Worm (Caenorhabditis elegans) whole organism, L1 larva: ENCODE measurements around the gene T05D4.5.

Experiments used
- C04F5.9 ChIP-seq: sonication (generic microtip); optimal IDR thresholded peaks from 2 replicates; lab custom pipeline; 2016; ENCODE audit warnings: missing genetic modification characterization, missing compliant biosample characterization
- C34B4.2 ChIP-seq: sonication (generic microtip); optimal IDR thresholded peaks from 2 replicates; lab custom pipeline; 2017; ENCODE audit warnings: mild to moderate bottlenecking, missing genetic modification characterization, missing compliant biosample characterization
- ama-1 ChIP-seq: fragments of 150-350 bp; optimal IDR thresholded peaks from 2 replicates; lab custom pipeline; 2014
- blmp-1 ChIP-seq: fragments of 150-350 bp; optimal IDR thresholded peaks from 2 replicates; lab custom pipeline; 2014; ENCODE audit warnings: missing biosample characterization, missing genetic modification characterization
- efl-3 ChIP-seq: fragments of 200-800 bp; sonication (Bioruptor generic); optimal IDR thresholded peaks from 2 replicates; lab custom pipeline; 2018; ENCODE audit warnings: mild to moderate bottlenecking, missing genetic modification characterization, missing compliant biosample characterization
- elt-3 ChIP-seq, 6 experiments: fragments of 150-350 bp in 1 of 6; sonication (generic microtip); optimal IDR thresholded peaks; 2 replicates each; lab custom pipeline; 2017 to 2018; ENCODE audit warnings: missing biosample characterization in 6 of 6, missing genetic modification characterization in 6 of 6, inconsistent platforms in 1 of 6
- lin-39 ChIP-seq: fragments of 150-350 bp; optimal IDR thresholded peaks from 2 replicates; lab custom pipeline; 2014; ENCODE audit warnings: missing biosample characterization, missing genetic modification reagents, missing genetic modification characterization
- nhr-28 ChIP-seq: fragments of 150-350 bp; optimal IDR thresholded peaks from 2 replicates; lab custom pipeline; 2014; ENCODE audit warnings: missing biosample characterization, missing genetic modification characterization
- rnt-1 ChIP-seq: sonication (generic microtip); optimal IDR thresholded peaks from 2 replicates; lab custom pipeline; 2016; ENCODE audit warnings: mild to moderate bottlenecking, missing genetic modification characterization, moderate library complexity, missing compliant biosample characterization
- snpc-4 ChIP-seq: fragments of 150-350 bp; optimal IDR thresholded peaks from 2 replicates; lab custom pipeline; 2014; ENCODE audit warnings: missing biosample characterization, missing genetic modification characterization
- sup-37 ChIP-seq: fragments of 200-800 bp; sonication (Bioruptor generic); optimal IDR thresholded peaks from 2 replicates; lab custom pipeline; 2018; ENCODE audit warnings: mild to moderate bottlenecking, missing genetic modification characterization, missing compliant biosample characterization
- unc-130 ChIP-seq: fragments of 150-350 bp; optimal IDR thresholded peaks from 2 replicates; lab custom pipeline; 2017; ENCODE audit warnings: missing biosample characterization, missing genetic modification characterization, inconsistent platforms
- unc-86 ChIP-seq: sonication (generic microtip); optimal IDR thresholded peaks from 2 replicates; lab custom pipeline; 2016; ENCODE audit warnings: missing genetic modification characterization, missing compliant biosample characterization

- TF ChIP-seq C04F5.9 (tag; lab: Kevin White, UChicago) (no peak), unc-86 (tag; lab: Kevin White, UChicago) (no peak), blmp-1 (tag; lab: Kevin White, UChicago) (no peak), C34B4.2 (tag; lab: Kevin White, UChicago) (no peak), elt-3 (tag; optimal IDR thresholded peaks at IDR 0.05; lab: Kevin White, UChicago) (no peak), ama-1 (lab: Kevin White, UChicago) (no peak), nhr-28 (tag; lab: Kevin White, UChicago) (no peak), rnt-1 (tag; lab: Kevin White, UChicago) (no peak), efl-3 (GFP tag; lab: Kevin White, UChicago) (no peak), snpc-4 (no peak), sup-37 (GFP tag; lab: Kevin White, UChicago) (no peak), lin-39 (tag; lab: Kevin White, UChicago) (no peak), unc-130 (tag; lab: Kevin White, UChicago) (no peak)
Measured at ce11 chrIII:13621717-13622116, 41.1 kb downstream of the T05D4.5 start.
